Worm (Caenorhabditis elegans): ENCODE results near the gene aipr-1.

- no peak for TF ChIP-seq nhr-12 (tag; optimal IDR thresholded peaks at IDR 0.05)
- TF ChIP-seq snpc-4 (tag; optimal IDR thresholded peaks at IDR 0.05): no peak
- no peak for TF ChIP-seq sox-4 (tag; optimal IDR thresholded peaks at IDR 0.05)
- TF ChIP-seq ama-1 (optimal IDR thresholded peaks at IDR 0.05): no peak
- no peak for TF ChIP-seq nhr-11 (tag; optimal IDR thresholded peaks at IDR 0.05)
- TF ChIP-seq aha-1 (tag; optimal IDR thresholded peaks at IDR 0.05): no peak
- TF ChIP-seq aly-2 (tag; optimal IDR thresholded peaks at IDR 0.05): no peak
- no peak for TF ChIP-seq fkh-10 (GFP tag; optimal IDR thresholded peaks at IDR 0.05)
- TF ChIP-seq nhr-237 (tag; optimal IDR thresholded peaks at IDR 0.05): no peak
- TF ChIP-seq elt-2 (tag; optimal IDR thresholded peaks at IDR 0.05): no peak
- TF ChIP-seq pag-3 (tag; optimal IDR thresholded peaks at IDR 0.05; ENCODE audit: borderline replicate concordance, insufficient read depth): no peak
- no peak for TF ChIP-seq lin-39 (tag; optimal IDR thresholded peaks at IDR 0.05)
- no peak for TF ChIP-seq ceh-88 (GFP tag; IDR thresholded peaks at IDR 0.05)
These were observed 42.1 kb upstream of the aipr-1 start, which contains the start of gene T19D12.5 for ce11 chrII:6636136-6636535.
